Worm (Caenorhabditis elegans) whole organism, L4/young adult: Measurements from ENCODE around the gene Y73B6A.1.

ENCODE experiments used
- dao-5 ChIP-seq: sonication (generic microtip); optimal IDR thresholded peaks from 2 replicates; lab custom pipeline; 2016; ENCODE audit warnings: missing genotype, missing genetic modification characterization, moderate library complexity, missing compliant biosample characterization
- him-1 ChIP-seq: sonication (generic microtip); optimal IDR thresholded peaks from 2 replicates; lab custom pipeline; 2016; ENCODE audit warnings: missing genotype, missing genetic modification reagents, missing genetic modification characterization, missing compliant biosample characterization

- TF ChIP-seq him-1 (tag; lab: Kevin White, UChicago), result no peak
- no peak for TF ChIP-seq dao-5
Measured at ce11 chrIV:6667898-6668297, at the start of gene Y73B6A.1.
